Fruit fly (Drosophila melanogaster) whole organism, prepupa: ENCODE measurements around the gene CG5989.
A peak's percentile ranks its signal among the peaks of the same experiment; 100 is the strongest.

Experiments used
- CG11294 ChIP-seq: fragments of 200-800 bp; sonication (Bioruptor generic); IDR thresholded peaks from 2 replicates; pipeline ENCODE4 v1.3.6; 2022; ENCODE audit warnings: missing biosample characterization, missing genetic modification characterization
- CG11762 ChIP-seq: fragments of 200-800 bp; sonication (Bioruptor generic); optimal IDR thresholded peaks from 3 replicates; lab custom pipeline; 2016; ENCODE audit warnings: missing biosample characterization, missing genetic modification characterization; ENCODE audit not compliant: insufficient read depth
- Sox102F ChIP-seq: fragments of 200-800 bp; sonication (Bioruptor generic); optimal IDR thresholded peaks from 2 replicates; lab custom pipeline; 2016; ENCODE audit warnings: missing biosample characterization, mild to moderate bottlenecking, missing genetic modification characterization
- Sox14 ChIP-seq: fragments of 200-800 bp; sonication (Bioruptor generic); optimal IDR thresholded peaks from 3 replicates; lab custom pipeline; 2016; ENCODE audit warnings: missing biosample characterization, missing genetic modification characterization
- ss ChIP-seq, 2 experiments: fragments of 200-800 bp; sonication (Bioruptor generic); optimal IDR thresholded peaks; 2 replicates in 1 of 2; 3 replicates in 1 of 2; lab custom pipeline; 2017 to 2018; ENCODE audit warnings: mild to moderate bottlenecking in 2 of 2, missing biosample characterization in 2 of 2, missing genetic modification characterization in 2 of 2, moderate library complexity in 1 of 2

- TF ChIP-seq CG11762 = peak; percentile 73
- peak; percentile 84 for TF ChIP-seq Sox14 (GFP tag; lab: Kevin White, UChicago)
- peak; percentile 80 to 91 for TF ChIP-seq ss (GFP tag; optimal IDR thresholded peaks at IDR 0.05; lab: Kevin White, UChicago)
- peak; percentile 46; the same call in 1 of the 2 replicates for TF ChIP-seq CG11294 (GFP tag; lab: Robert Waterston, UW)
- TF ChIP-seq Sox102F (GFP tag; lab: Kevin White, UChicago) = peak; percentile 92
Observed at dm6 chr3L:8600752-8601433, 3.1 kb downstream of the CG5989 start, which contains the start of the genes Nelf-E and RpL14.
